Fruit fly (Drosophila melanogaster) whole organism, embryonic: Measurements from ENCODE around the gene Syx1A.

Experiments used
- CG10543 ChIP-seq: fragments of 200-800 bp; sonication (Bioruptor generic); optimal IDR thresholded peaks from 3 replicates; lab custom pipeline; 2017; ENCODE audit warnings: missing biosample characterization, mild to moderate bottlenecking, missing genetic modification characterization, moderate library complexity
- CG32532 ChIP-seq: fragments of 200-800 bp; sonication (Bioruptor generic); IDR thresholded peaks from 2 replicates; pipeline ENCODE4 v1.3.6; 2022; ENCODE audit warnings: missing biosample characterization, missing genetic modification characterization
- CG42726 ChIP-seq: fragments of 200-800 bp; sonication (Bioruptor generic); IDR thresholded peaks from 2 replicates; pipeline ENCODE4 v1.3.6; 2022; ENCODE audit warnings: missing biosample characterization, missing genetic modification characterization; ENCODE audit not compliant: partially characterized antibody
- CG4730 ChIP-seq: fragments of 200-800 bp; sonication (Bioruptor generic); IDR thresholded peaks from 2 replicates; pipeline ENCODE4 v1.3.6; 2022; ENCODE audit warnings: missing biosample characterization, missing genetic modification characterization
- CG8478 ChIP-seq: fragments of >200 bp; optimal IDR thresholded peaks from 2 replicates; lab custom pipeline; 2018
- Elba2 ChIP-seq: fragments of 200-800 bp; sonication (Bioruptor generic); optimal IDR thresholded peaks from 3 replicates; lab custom pipeline; 2016; ENCODE audit warnings: missing biosample characterization, missing genetic modification characterization
- Hr3 ChIP-seq: fragments of 200-800 bp; sonication (Bioruptor generic); optimal IDR thresholded peaks from 3 replicates; lab custom pipeline; 2016; ENCODE audit warnings: missing biosample characterization, missing genetic modification characterization
- Lhr ChIP-seq: fragments of 200-800 bp; sonication (Bioruptor generic); optimal IDR thresholded peaks from 3 replicates; lab custom pipeline; 2017; ENCODE audit warnings: mild to moderate bottlenecking, missing biosample characterization, missing genetic modification reagents, missing genetic modification characterization
- Poxn ChIP-seq: fragments of 200-800 bp; sonication (Bioruptor generic); IDR thresholded peaks from 2 replicates; pipeline ENCODE4 v1.3.6; 2022; ENCODE audit warnings: missing biosample characterization, missing genetic modification characterization
- dan ChIP-seq: fragments of 200-800 bp; sonication (Bioruptor generic); IDR thresholded peaks from 2 replicates; pipeline ENCODE4 v1.3.6; 2022; ENCODE audit warnings: missing biosample characterization, missing genetic modification characterization
- dysf ChIP-seq: fragments of 200-800 bp; sonication (Bioruptor generic); IDR thresholded peaks from 3 replicates; pipeline ENCODE4 v1.3.6; 2022; ENCODE audit warnings: missing biosample characterization, missing genetic modification characterization
- gem ChIP-seq: fragments of 200-800 bp; sonication (Bioruptor generic); optimal IDR thresholded peaks from 2 replicates; lab custom pipeline; 2019; ENCODE audit warnings: missing biosample characterization, mild to moderate bottlenecking, missing genetic modification characterization, moderate library complexity
- pros ChIP-seq: fragments of 200-800 bp; sonication (Bioruptor generic); optimal IDR thresholded peaks from 3 replicates; lab custom pipeline; 2019; ENCODE audit warnings: missing biosample characterization, mild to moderate bottlenecking, missing genetic modification characterization, moderate library complexity
- psq ChIP-seq: fragments of 200-800 bp; sonication (Bioruptor generic); optimal IDR thresholded peaks from 2 replicates; lab custom pipeline; 2017; ENCODE audit warnings: missing biosample characterization, missing genetic modification characterization

dm6 chr3R:24141013-24141592 is 35.5 kb upstream of the Syx1A start, which contains the start of gene Kal1:
- TF ChIP-seq psq (peak; percentile 45), Elba2 (GFP tag; lab: Kevin White, UChicago) (no peak), Hr3 (GFP tag; lab: Kevin White, UChicago) (peak; percentile 87), pros (GFP tag; lab: Kevin White, UChicago) (no peak), dysf (peak; percentile 92), CG42726 (GFP tag; lab: Robert Waterston, UW) (no peak), CG8478 (lab: Kevin White, UChicago) (no peak), dan (GFP tag; lab: Robert Waterston, UW) (peak; percentile 37; the same call in 1 of the 2 replicates), CG10543 (GFP tag; lab: Kevin White, UChicago) (peak; percentile 66), gem (peak; percentile 96), CG32532 (peak; percentile 87), Poxn (GFP tag; lab: Robert Waterston, UW) (no peak), CG4730 (peak; percentile 84), Lhr (GFP tag; lab: Kevin White, UChicago) (peak; percentile 86)
